Worm (Caenorhabditis elegans) whole organism, L2 larva: ENCODE measurements around the gene pcp-1.
A peak's percentile ranks its signal among the peaks of the same experiment; 100 is the strongest.

Experiments
- C34F6.9 ChIP-seq: fragments of 150-350 bp; optimal IDR thresholded peaks from 2 replicates; lab custom pipeline; 2014; ENCODE audit warnings: missing biosample characterization, missing genetic modification characterization
- F13H6.1 ChIP-seq: sonication (generic microtip); optimal IDR thresholded peaks from 2 replicates; lab custom pipeline; 2016; ENCODE audit warnings: missing genetic modification characterization, missing compliant biosample characterization
- R02D3.7 ChIP-seq: fragments of 150-350 bp; optimal IDR thresholded peaks from 2 replicates; lab custom pipeline; 2014; ENCODE audit warnings: missing biosample characterization, missing genetic modification characterization
- ZK546.5 ChIP-seq: sonication (generic microtip); optimal IDR thresholded peaks from 2 replicates; lab custom pipeline; 2017; ENCODE audit warnings: missing biosample characterization, missing genetic modification characterization
- alr-1 ChIP-seq: fragments of 150-350 bp; optimal IDR thresholded peaks from 2 replicates; lab custom pipeline; 2014; ENCODE audit warnings: missing biosample characterization, missing genetic modification characterization
- aly-2 ChIP-seq: fragments of 150-350 bp; optimal IDR thresholded peaks from 2 replicates; lab custom pipeline; 2014; ENCODE audit warnings: missing biosample characterization, missing genetic modification characterization
- ama-1 ChIP-seq: fragments of 150-350 bp; optimal IDR thresholded peaks from 2 replicates; lab custom pipeline; 2018; ENCODE audit warnings: inconsistent platforms
- blmp-1 ChIP-seq: sonication (generic microtip); optimal IDR thresholded peaks from 2 replicates; lab custom pipeline; 2017; ENCODE audit warnings: missing genetic modification characterization, mild to moderate bottlenecking, missing compliant biosample characterization, antibody characterized with exemption, moderate library complexity; ENCODE audit not compliant: insufficient read depth
- ceh-16 ChIP-seq: fragments of 150-350 bp; optimal IDR thresholded peaks from 2 replicates; lab custom pipeline; 2014; ENCODE audit warnings: missing biosample characterization, missing genetic modification characterization
- crh-2 ChIP-seq: sonication (generic microtip); optimal IDR thresholded peaks from 2 replicates; lab custom pipeline; 2017; ENCODE audit warnings: missing biosample characterization, missing genetic modification characterization
- dmd-4 ChIP-seq: sonication (generic microtip); optimal IDR thresholded peaks from 2 replicates; lab custom pipeline; 2017; ENCODE audit warnings: missing biosample characterization, missing genetic modification characterization
- egl-27 ChIP-seq: sonication (generic microtip); optimal IDR thresholded peaks from 3 replicates; lab custom pipeline; 2017; ENCODE audit warnings: missing biosample characterization, missing genetic modification reagents, missing genetic modification characterization
- elt-1 ChIP-seq: fragments of 150-350 bp; optimal IDR thresholded peaks from 2 replicates; lab custom pipeline; 2014; ENCODE audit warnings: missing biosample characterization, missing genetic modification characterization
- elt-3 ChIP-seq: sonication (generic microtip); optimal IDR thresholded peaks from 2 replicates; lab custom pipeline; 2017; ENCODE audit warnings: missing biosample characterization, missing genetic modification characterization
- fos-1 ChIP-seq: fragments of 150-350 bp; optimal IDR thresholded peaks from 2 replicates; lab custom pipeline; 2014; ENCODE audit warnings: missing biosample characterization, missing genetic modification characterization
- gmeb-1 ChIP-seq: fragments of 150-350 bp; optimal IDR thresholded peaks from 2 replicates; lab custom pipeline; 2014; ENCODE audit warnings: missing biosample characterization, missing genetic modification characterization
- lin-11 ChIP-seq: fragments of 150-350 bp; sonication (generic microtip); optimal IDR thresholded peaks from 2 replicates; lab custom pipeline; 2014; ENCODE audit warnings: missing biosample characterization, missing genetic modification characterization, inconsistent platforms, mixed read lengths
- lin-13 ChIP-seq: fragments of 150-350 bp; optimal IDR thresholded peaks from 2 replicates; lab custom pipeline; 2014; ENCODE audit warnings: missing biosample characterization, missing genetic modification reagents, missing genetic modification characterization
- lin-39 ChIP-seq: fragments of 150-350 bp; optimal IDR thresholded peaks from 2 replicates; lab custom pipeline; 2014; ENCODE audit warnings: missing biosample characterization, missing genetic modification reagents, missing genetic modification characterization
- lsy-2 ChIP-seq, 2 experiments: fragments of 150-350 bp in 1 of 2; sonication (generic microtip) in 1 of 2; optimal IDR thresholded peaks; 2 replicates each; lab custom pipeline; 2014 to 2017; ENCODE audit warnings: missing biosample characterization in 2 of 2, missing genetic modification characterization in 2 of 2
- mab-5 ChIP-seq: fragments of 150-350 bp; optimal IDR thresholded peaks from 2 replicates; lab custom pipeline; 2014; ENCODE audit warnings: missing biosample characterization, missing genetic modification characterization
- mbf-1 ChIP-seq: sonication (generic microtip); optimal IDR thresholded peaks from 2 replicates; lab custom pipeline; 2017; ENCODE audit warnings: missing biosample characterization, missing genetic modification characterization
- mdl-1 ChIP-seq, 2 experiments: fragments of 150-350 bp in 1 of 2; sonication (generic microtip) in 1 of 2; optimal IDR thresholded peaks; 2 replicates each; lab custom pipeline; 2017; ENCODE audit warnings: missing biosample characterization in 2 of 2, missing genetic modification characterization in 2 of 2
- nhr-12 ChIP-seq: fragments of 150-350 bp; optimal IDR thresholded peaks from 2 replicates; lab custom pipeline; 2014; ENCODE audit warnings: missing biosample characterization, missing genetic modification characterization
- nhr-129 ChIP-seq: fragments of 150-350 bp; optimal IDR thresholded peaks from 2 replicates; lab custom pipeline; 2014; ENCODE audit warnings: missing biosample characterization, missing genetic modification characterization
- nhr-21 ChIP-seq: fragments of 150-350 bp; optimal IDR thresholded peaks from 2 replicates; lab custom pipeline; 2014; ENCODE audit warnings: missing biosample characterization, missing genetic modification characterization
- nhr-23 ChIP-seq: fragments of 150-350 bp; optimal IDR thresholded peaks from 2 replicates; lab custom pipeline; 2014; ENCODE audit warnings: missing biosample characterization, missing genetic modification reagents, missing genetic modification characterization
- nhr-237 ChIP-seq: fragments of 150-350 bp; optimal IDR thresholded peaks from 2 replicates; lab custom pipeline; 2014; ENCODE audit warnings: missing biosample characterization, missing genetic modification characterization
- nhr-25 ChIP-seq: fragments of 150-350 bp; sonication (generic microtip); optimal IDR thresholded peaks from 3 replicates; lab custom pipeline; 2014; ENCODE audit warnings: missing biosample characterization, missing genetic modification characterization
- nhr-6 ChIP-seq: fragments of 150-350 bp; optimal IDR thresholded peaks from 2 replicates; lab custom pipeline; 2014; ENCODE audit warnings: missing biosample characterization, missing genetic modification characterization
- peb-1 ChIP-seq: fragments of 150-350 bp; optimal IDR thresholded peaks from 2 replicates; lab custom pipeline; 2014; ENCODE audit warnings: missing biosample characterization, missing genetic modification characterization
- sem-4 ChIP-seq: fragments of 150-350 bp; optimal IDR thresholded peaks from 2 replicates; lab custom pipeline; 2014; ENCODE audit warnings: missing biosample characterization, missing genetic modification reagents, missing genetic modification characterization
- sma-3 ChIP-seq: sonication (generic microtip); optimal IDR thresholded peaks from 2 replicates; lab custom pipeline; 2016; ENCODE audit warnings: missing genetic modification reagents, missing genetic modification characterization, missing compliant biosample characterization
- sma-9 ChIP-seq, 2 experiments: fragments of 150-350 bp in 1 of 2; sonication (generic microtip) in 1 of 2; optimal IDR thresholded peaks; 2 replicates each; lab custom pipeline; 2014 to 2016; ENCODE audit warnings: missing genetic modification characterization in 2 of 2, mild to moderate bottlenecking in 1 of 2, missing biosample characterization in 1 of 2, missing compliant biosample characterization in 1 of 2, missing genetic modification reagents in 1 of 2, moderate library complexity in 1 of 2
- unc-39 ChIP-seq: fragments of 150-350 bp; optimal IDR thresholded peaks from 2 replicates; lab custom pipeline; 2014; ENCODE audit warnings: missing biosample characterization, missing genetic modification characterization
- unc-55 ChIP-seq: fragments of 150-350 bp; sonication (generic microtip); optimal IDR thresholded peaks from 3 replicates; lab custom pipeline; 2014; ENCODE audit warnings: missing biosample characterization, missing genetic modification reagents, missing genetic modification characterization
- unc-62 ChIP-seq: fragments of 150-350 bp; optimal IDR thresholded peaks from 2 replicates; lab custom pipeline; 2014; ENCODE audit warnings: missing biosample characterization, missing genetic modification reagents, missing genetic modification characterization
- zag-1 ChIP-seq: fragments of 150-350 bp; optimal IDR thresholded peaks from 2 replicates; lab custom pipeline; 2014; ENCODE audit warnings: missing biosample characterization, missing genetic modification characterization
- ztf-11 ChIP-seq: sonication (generic microtip); optimal IDR thresholded peaks from 2 replicates; lab custom pipeline; 2017; ENCODE audit warnings: missing biosample characterization, missing genetic modification characterization

The pcp-1 gene

DNA sequence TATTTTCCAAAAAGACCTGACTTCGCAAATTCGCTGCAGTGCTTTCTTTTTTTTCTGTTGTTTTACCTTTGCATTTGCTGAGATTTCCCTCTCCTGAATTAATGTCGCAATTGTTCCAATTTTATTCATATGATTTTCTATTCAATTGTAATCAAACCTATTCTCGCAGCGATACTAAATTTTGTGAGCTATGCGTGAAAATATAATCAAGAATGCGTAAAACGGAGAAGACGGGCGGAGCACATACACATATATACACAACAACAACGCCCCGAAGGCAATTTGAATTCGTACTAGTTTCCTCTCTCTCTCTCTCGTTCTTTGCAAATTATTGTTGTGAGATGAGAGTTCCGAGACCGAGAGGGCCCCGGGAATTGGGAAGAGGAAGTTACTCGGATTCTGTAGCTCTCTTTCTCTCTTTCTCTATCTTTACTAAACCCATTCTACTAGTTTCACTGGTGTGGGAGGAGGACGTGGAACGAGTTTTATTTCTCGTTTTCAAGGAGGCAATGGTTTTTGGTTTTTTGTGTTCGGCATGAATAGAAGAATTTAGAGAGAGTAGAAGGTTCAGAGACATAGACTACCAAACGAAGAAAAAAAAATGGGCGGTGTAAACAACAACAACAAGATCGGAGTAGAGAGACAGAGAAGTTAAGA lies 35.2 kb upstream of the pcp-1 start:
- peak; percentile 35 for TF ChIP-seq sem-4 (tag; lab: Kevin White, UChicago)
- TF ChIP-seq lin-13 (GFP tag; lab: Kevin White, UChicago) = no peak
- TF ChIP-seq nhr-129 = no peak
- no peak for TF ChIP-seq unc-62 (GFP tag; lab: Kevin White, UChicago)
- TF ChIP-seq lsy-2 (tag; optimal IDR thresholded peaks at IDR 0.05; lab: Kevin White, UChicago) = peak; percentile 3 to 55
- no peak for TF ChIP-seq fos-1 (tag; lab: Kevin White, UChicago)
- TF ChIP-seq F13H6.1 (tag; lab: Kevin White, UChicago) = peak; percentile 52
- no peak for TF ChIP-seq elt-1 (tag; lab: Kevin White, UChicago)
- peak; percentile 51 for TF ChIP-seq sma-9 (GFP tag; optimal IDR thresholded peaks at IDR 0.05; lab: Kevin White, UChicago)
- no peak for TF ChIP-seq sma-9 (tag; optimal IDR thresholded peaks at IDR 0.05; lab: Kevin White, UChicago)
- TF ChIP-seq nhr-23 (tag; lab: Kevin White, UChicago) = no peak
- TF ChIP-seq ZK546.5 (tag; lab: Kevin White, UChicago) = no peak
- TF ChIP-seq C34F6.9 = peak; percentile 24
- TF ChIP-seq ceh-16 (tag; lab: Kevin White, UChicago) = no peak
- TF ChIP-seq zag-1 (tag; lab: Kevin White, UChicago) = peak; percentile 18
- peak; percentile 57 for TF ChIP-seq nhr-25 (tag; lab: Kevin White, UChicago)
- peak; percentile 77 for TF ChIP-seq unc-55 (GFP tag; lab: Kevin White, UChicago)
- TF ChIP-seq mdl-1 (tag; optimal IDR thresholded peaks at IDR 0.05; lab: Kevin White, UChicago) = peak in 1 of 2 experiments; percentile 25
- TF ChIP-seq crh-2 (tag; lab: Kevin White, UChicago) = peak; percentile 52
- TF ChIP-seq mab-5 (tag; lab: Kevin White, UChicago) = peak; percentile 51
- no peak for TF ChIP-seq sma-3 (GFP tag; lab: Kevin White, UChicago)
- no peak for TF ChIP-seq lin-39 (tag; lab: Kevin White, UChicago)
- TF ChIP-seq nhr-6 = no peak
- peak; percentile 27 for TF ChIP-seq ama-1 (lab: Kevin White, UChicago)
- no peak for TF ChIP-seq gmeb-1
- TF ChIP-seq elt-3 (tag; lab: Kevin White, UChicago) = no peak

DNA sequence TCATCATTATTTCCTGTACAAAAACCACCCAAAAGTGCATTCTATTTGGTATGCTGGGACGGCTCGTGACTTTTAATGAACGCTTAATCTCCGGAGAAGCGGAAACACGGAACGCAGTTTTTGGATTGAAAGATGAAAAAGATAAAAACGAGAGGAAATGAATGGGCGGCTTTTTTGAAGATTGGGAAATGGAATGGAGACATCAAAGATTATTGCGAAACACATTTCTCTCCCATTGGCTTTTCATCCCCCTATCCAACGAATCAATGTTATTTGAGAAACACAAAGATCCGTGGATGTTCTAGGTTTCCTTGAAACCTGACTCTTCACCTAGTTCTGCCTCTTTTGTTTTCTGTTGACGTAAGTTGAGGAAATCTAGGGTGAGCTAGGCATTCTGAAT lies 34.3 kb upstream of the pcp-1 start:
- TF ChIP-seq nhr-237 (tag; lab: Kevin White, UChicago) (no peak), ZK546.5 (tag; lab: Kevin White, UChicago) (no peak), nhr-25 (tag; lab: Kevin White, UChicago) (no peak), lin-13 (GFP tag; lab: Kevin White, UChicago) (no peak), mbf-1 (no peak), unc-39 (tag; lab: Kevin White, UChicago) (no peak), blmp-1 (no peak), ama-1 (lab: Kevin White, UChicago) (no peak), fos-1 (tag; lab: Kevin White, UChicago) (peak; percentile 19), elt-1 (tag; lab: Kevin White, UChicago) (no peak), C34F6.9 (no peak), lsy-2 (tag; optimal IDR thresholded peaks at IDR 0.05; lab: Kevin White, UChicago) (peak in 1 of 2 experiments; percentile 28), egl-27 (tag; lab: Kevin White, UChicago) (peak; percentile 2), nhr-12 (tag; lab: Kevin White, UChicago) (no peak), nhr-21 (tag; lab: Kevin White, UChicago) (peak; percentile 39), alr-1 (tag; lab: Kevin White, UChicago) (no peak), peb-1 (tag; lab: Kevin White, UChicago) (no peak), ztf-11 (no peak), mab-5 (tag; lab: Kevin White, UChicago) (peak; percentile 39), unc-55 (GFP tag; lab: Kevin White, UChicago) (peak; percentile 78), dmd-4 (no peak), aly-2 (tag; lab: Kevin White, UChicago) (no peak), sma-9 (GFP tag; optimal IDR thresholded peaks at IDR 0.05; lab: Kevin White, UChicago) (peak; percentile 69), sma-9 (tag; optimal IDR thresholded peaks at IDR 0.05; lab: Kevin White, UChicago) (no peak), F13H6.1 (tag; lab: Kevin White, UChicago) (peak; percentile 27), R02D3.7 (no peak), sem-4 (tag; lab: Kevin White, UChicago) (peak; percentile 66), zag-1 (tag; lab: Kevin White, UChicago) (peak; percentile 8), crh-2 (tag; lab: Kevin White, UChicago) (peak; percentile 24), lin-11 (tag; lab: Kevin White, UChicago) (no peak), mdl-1 (tag; optimal IDR thresholded peaks at IDR 0.05; lab: Kevin White, UChicago) (peak in 1 of 2 experiments; percentile 9), sma-3 (GFP tag; lab: Kevin White, UChicago) (no peak)
